Worm (Caenorhabditis elegans): ENCODE data around the gene Y116F11B.14.

- TF ChIP-seq snpc-4 (tag; optimal IDR thresholded peaks at IDR 0.05) (no peak), nhr-77 (tag; optimal IDR thresholded peaks at IDR 0.05) (no peak), elt-3 (tag; optimal IDR thresholded peaks at IDR 0.05) (no peak)
Observed at ce11 chrV:19923924-19924323, 24.7 kb downstream of the Y116F11B.14 start, which contains the start of gene skr-4.

All from whole organism, L2 larva.